Fruit fly (Drosophila melanogaster) whole organism, embryonic: Measurements from ENCODE around the gene Pss.

Source experiments
- Asciz ChIP-seq: fragments of 200-800 bp; sonication (Bioruptor generic); optimal IDR thresholded peaks from 2 replicates; lab custom pipeline; 2017; ENCODE audit warnings: missing biosample characterization, mild to moderate bottlenecking, missing genetic modification characterization, missing genetic modification reagents
- Bdp1 ChIP-seq: fragments of 200-800 bp; sonication (Bioruptor generic); optimal IDR thresholded peaks from 3 replicates; lab custom pipeline; 2016; ENCODE audit warnings: missing biosample characterization, missing genetic modification characterization
- CG10267 ChIP-seq: fragments of 200-800 bp; sonication (Bioruptor generic); optimal IDR thresholded peaks from 2 replicates; lab custom pipeline; 2018; ENCODE audit warnings: missing biosample characterization, mild to moderate bottlenecking, missing genetic modification characterization, moderate library complexity
- CG11723 ChIP-seq: fragments of 200-800 bp; sonication (Bioruptor generic); optimal IDR thresholded peaks from 2 replicates; lab custom pipeline; 2017; ENCODE audit warnings: missing biosample characterization, mild to moderate bottlenecking, missing genetic modification characterization
- CG12155 ChIP-seq: fragments of 200-800 bp; sonication (Bioruptor generic); optimal IDR thresholded peaks from 3 replicates; lab custom pipeline; 2016; ENCODE audit warnings: missing biosample characterization, missing genetic modification characterization
- CG12219 ChIP-seq: fragments of 200-800 bp; sonication (Bioruptor generic); optimal IDR thresholded peaks from 3 replicates; lab custom pipeline; 2018; ENCODE audit warnings: missing biosample characterization, mild to moderate bottlenecking, missing genetic modification characterization
- CG12299 ChIP-seq: fragments of 200-800 bp; sonication (Bioruptor generic); optimal IDR thresholded peaks from 2 replicates; lab custom pipeline; 2018; ENCODE audit warnings: missing biosample characterization, mild to moderate bottlenecking, missing genetic modification characterization
- CG12391 ChIP-seq: fragments of 200-800 bp; sonication (Bioruptor generic); optimal IDR thresholded peaks from 3 replicates; lab custom pipeline; 2018; ENCODE audit warnings: missing biosample characterization, mild to moderate bottlenecking, missing genetic modification characterization, moderate library complexity
- CG13296 ChIP-seq: fragments of 200-800 bp; sonication (Bioruptor generic); optimal IDR thresholded peaks from 3 replicates; lab custom pipeline; 2018; ENCODE audit warnings: missing biosample characterization, mild to moderate bottlenecking, missing genetic modification characterization
- CG13624 ChIP-seq: fragments of 200-800 bp; sonication (Bioruptor generic); optimal IDR thresholded peaks from 2 replicates; lab custom pipeline; 2016; ENCODE audit warnings: missing biosample characterization, missing genetic modification characterization
- CG16779 ChIP-seq: fragments of 200-800 bp; sonication (Bioruptor generic); IDR thresholded peaks from 2 replicates; pipeline ENCODE4 v1.3.6; 2022; ENCODE audit warnings: missing biosample characterization, missing genetic modification characterization
- CG17186 ChIP-seq: fragments of 200-800 bp; sonication (Bioruptor generic); optimal IDR thresholded peaks from 3 replicates; lab custom pipeline; 2017; ENCODE audit warnings: missing biosample characterization, missing genetic modification reagents, missing genetic modification characterization
- CG17359 ChIP-seq: fragments of 200-800 bp; sonication (Bioruptor generic); optimal IDR thresholded peaks from 3 replicates; lab custom pipeline; 2018; ENCODE audit warnings: missing biosample characterization, mild to moderate bottlenecking, missing genetic modification characterization, moderate library complexity
- CG2199 ChIP-seq: fragments of 200-800 bp; sonication (Bioruptor generic); IDR thresholded peaks from 3 replicates; pipeline ENCODE4 v1.3.6; 2022; ENCODE audit warnings: missing biosample characterization, missing genetic modification characterization
- CG30403 ChIP-seq: fragments of 200-800 bp; sonication (Bioruptor generic); optimal IDR thresholded peaks from 3 replicates; lab custom pipeline; 2016; ENCODE audit warnings: missing biosample characterization, missing genetic modification characterization
- CG4328 ChIP-seq: fragments of 200-800 bp; sonication (Bioruptor generic); optimal IDR thresholded peaks from 3 replicates; lab custom pipeline; 2017; ENCODE audit warnings: missing biosample characterization, missing genetic modification reagents, missing genetic modification characterization
- CG4854 ChIP-seq: fragments of 200-800 bp; sonication (Bioruptor generic); optimal IDR thresholded peaks from 2 replicates; lab custom pipeline; 2016; ENCODE audit warnings: missing biosample characterization, missing genetic modification characterization, inconsistent platforms
- CG6765 ChIP-seq: fragments of 200-800 bp; sonication (Bioruptor generic); optimal IDR thresholded peaks from 3 replicates; lab custom pipeline; 2017; ENCODE audit warnings: missing biosample characterization, mild to moderate bottlenecking, missing genetic modification characterization
- CG8281 ChIP-seq: fragments of 200-800 bp; sonication (Bioruptor generic); optimal IDR thresholded peaks from 2 replicates; lab custom pipeline; 2018; ENCODE audit warnings: missing biosample characterization, mild to moderate bottlenecking, missing genetic modification characterization, moderate library complexity
- CG8359 ChIP-seq: fragments of 200-800 bp; sonication (Bioruptor generic); optimal IDR thresholded peaks from 2 replicates; lab custom pipeline; 2017; ENCODE audit warnings: missing biosample characterization, mild to moderate bottlenecking, missing genetic modification characterization, borderline replicate concordance
- CG9727 ChIP-seq: fragments of 200-800 bp; sonication (Bioruptor generic); optimal IDR thresholded peaks from 3 replicates; lab custom pipeline; 2017; ENCODE audit warnings: missing biosample characterization, mild to moderate bottlenecking, missing genetic modification characterization
- CHES-1-like ChIP-seq: fragments of 200-800 bp; sonication (Bioruptor generic); optimal IDR thresholded peaks from 2 replicates; lab custom pipeline; 2016; ENCODE audit warnings: missing biosample characterization, missing genetic modification characterization
- Dp ChIP-seq: fragments of 200-800 bp; sonication (Bioruptor generic); optimal IDR thresholded peaks from 2 replicates; lab custom pipeline; 2018; ENCODE audit warnings: missing biosample characterization, mild to moderate bottlenecking, missing genetic modification characterization, moderate library complexity
- Fer3 ChIP-seq: fragments of 200-800 bp; sonication (Bioruptor generic); optimal IDR thresholded peaks from 2 replicates; lab custom pipeline; 2018; ENCODE audit warnings: missing biosample characterization, mild to moderate bottlenecking, missing genetic modification characterization, moderate library complexity
- Gsc ChIP-seq: fragments of 200-800 bp; sonication (Bioruptor generic); IDR thresholded peaks from 2 replicates; pipeline ENCODE4 v1.3.6; 2022; ENCODE audit warnings: missing biosample characterization, missing genetic modification characterization
- Gug ChIP-seq: fragments of 200-800 bp; sonication (Bioruptor generic); IDR thresholded peaks from 4 replicates; pipeline ENCODE4 v1.3.6; 2022; ENCODE audit warnings: missing biosample characterization, missing genetic modification characterization
- Hr39 ChIP-seq: fragments of >200 bp; optimal IDR thresholded peaks from 2 replicates; lab custom pipeline; 2017
- MESR4 ChIP-seq: fragments of 200-800 bp; sonication (Bioruptor generic); optimal IDR thresholded peaks from 2 replicates; lab custom pipeline; 2018; ENCODE audit warnings: missing biosample characterization, mild to moderate bottlenecking, missing genetic modification characterization, moderate library complexity
- MTF-1 ChIP-seq: fragments of 200-800 bp; sonication (Bioruptor generic); optimal IDR thresholded peaks from 2 replicates; lab custom pipeline; 2018; ENCODE audit warnings: missing biosample characterization, mild to moderate bottlenecking, missing genetic modification characterization, borderline replicate concordance
- NC2α ChIP-seq: fragments of 200-800 bp; sonication (Bioruptor generic); optimal IDR thresholded peaks from 2 replicates; lab custom pipeline; 2016; ENCODE audit warnings: missing biosample characterization, missing genetic modification characterization
- NC2β ChIP-seq: fragments of 200-800 bp; sonication (Bioruptor generic); optimal IDR thresholded peaks from 2 replicates; lab custom pipeline; 2016; ENCODE audit warnings: missing biosample characterization, missing genetic modification characterization
- Nf-YC ChIP-seq: fragments of 200-800 bp; optimal IDR thresholded peaks from 3 replicates; lab custom pipeline; 2019; ENCODE audit warnings: missing biosample characterization, mild to moderate bottlenecking, missing genetic modification characterization, moderate library complexity
- Oli ChIP-seq: fragments of 200-800 bp; sonication (Bioruptor generic); optimal IDR thresholded peaks from 2 replicates; lab custom pipeline; 2018; ENCODE audit warnings: missing biosample characterization, mild to moderate bottlenecking, missing genetic modification characterization, moderate library complexity
- Poxn ChIP-seq: fragments of 200-800 bp; sonication (Bioruptor generic); IDR thresholded peaks from 2 replicates; pipeline ENCODE4 v1.3.6; 2022; ENCODE audit warnings: missing biosample characterization, missing genetic modification characterization
- Ptx1 ChIP-seq: fragments of 200-800 bp; sonication (Bioruptor generic); IDR thresholded peaks from 2 replicates; pipeline ENCODE4 v1.3.6; 2022; ENCODE audit warnings: missing biosample characterization, missing genetic modification characterization
- YL-1 ChIP-seq: fragments of 200-800 bp; sonication (Bioruptor generic); optimal IDR thresholded peaks from 3 replicates; lab custom pipeline; 2017; ENCODE audit warnings: missing biosample characterization, mild to moderate bottlenecking, missing genetic modification characterization
- aop ChIP-seq: fragments of 200-800 bp; sonication (Bioruptor generic); IDR thresholded peaks from 2 replicates; pipeline ENCODE4 v1.3.6; 2022; ENCODE audit warnings: missing biosample characterization, missing genetic modification characterization
- ap ChIP-seq: fragments of 200-800 bp; sonication (Bioruptor generic); IDR thresholded peaks from 2 replicates; pipeline ENCODE4 v1.3.6; 2022; ENCODE audit warnings: missing biosample characterization, missing genetic modification characterization
- crol ChIP-seq: fragments of 200-800 bp; sonication (Bioruptor generic); IDR thresholded peaks from 2 replicates; pipeline ENCODE4 v1.3.6; 2022; ENCODE audit warnings: missing biosample characterization, missing genetic modification characterization
- crp ChIP-seq, 2 experiments: fragments of 200-800 bp; sonication (Bioruptor generic); optimal IDR thresholded peaks; 2 replicates in 1 of 2; 3 replicates in 1 of 2; lab custom pipeline; 2017; ENCODE audit warnings: missing biosample characterization in 2 of 2, missing genetic modification characterization in 2 of 2, mild to moderate bottlenecking in 1 of 2, moderate library complexity in 1 of 2
- esg ChIP-seq: fragments of 200-800 bp; sonication (Bioruptor generic); conservative IDR thresholded peaks from 2 replicates; pipeline ENCODE4 v1.3.6; 2022; ENCODE audit warnings: missing biosample characterization, missing genetic modification characterization
- fu2 ChIP-seq: fragments of 200-800 bp; sonication (Bioruptor generic); optimal IDR thresholded peaks from 2 replicates; lab custom pipeline; 2016; ENCODE audit warnings: missing biosample characterization, missing genetic modification characterization
- ham ChIP-seq: fragments of 200-800 bp; sonication (Bioruptor generic); IDR thresholded peaks from 2 replicates; pipeline ENCODE4 v1.3.6; 2022; ENCODE audit warnings: missing biosample characterization, missing genetic modification characterization
- lab ChIP-seq: fragments of 200-800 bp; sonication (Bioruptor generic); optimal IDR thresholded peaks from 3 replicates; lab custom pipeline; 2017; ENCODE audit warnings: missing biosample characterization, missing genetic modification characterization, mild to moderate bottlenecking, moderate library complexity, missing genetic modification reagents
- nmo ChIP-seq: fragments of 200-800 bp; sonication (Bioruptor generic); optimal IDR thresholded peaks from 2 replicates; lab custom pipeline; 2018; ENCODE audit warnings: missing biosample characterization, mild to moderate bottlenecking, missing genetic modification characterization, moderate library complexity
- ro ChIP-seq: fragments of 200-800 bp; sonication (Bioruptor generic); IDR thresholded peaks from 2 replicates; pipeline ENCODE4 v1.3.6; 2022; ENCODE audit warnings: missing biosample characterization, missing genetic modification characterization
- slp2 ChIP-seq: fragments of 200-800 bp; sonication (Bioruptor generic); optimal IDR thresholded peaks from 2 replicates; lab custom pipeline; 2016; ENCODE audit warnings: missing biosample characterization, missing genetic modification characterization
- stc ChIP-seq: fragments of 200-800 bp; sonication (Bioruptor generic); IDR thresholded peaks from 2 replicates; pipeline ENCODE4 v1.3.6; 2022; ENCODE audit warnings: missing biosample characterization, missing genetic modification characterization
- tgo ChIP-seq: fragments of 200-800 bp; sonication (Bioruptor generic); IDR thresholded peaks from 3 replicates; pipeline ENCODE4 v1.3.6; 2022; ENCODE audit warnings: missing biosample characterization, missing genetic modification characterization
- vvl ChIP-seq: fragments of 200-800 bp; sonication (Bioruptor generic); IDR thresholded peaks from 2 replicates; pipeline ENCODE4 v1.3.6; 2022; ENCODE audit warnings: missing biosample characterization, missing genetic modification characterization
- wor ChIP-seq: fragments of 200-800 bp; sonication (Bioruptor generic); IDR thresholded peaks from 2 replicates; pipeline ENCODE4 v1.3.6; 2022; ENCODE audit warnings: missing biosample characterization, missing genetic modification characterization
- zen ChIP-seq: fragments of 200-800 bp; sonication (Bioruptor generic); optimal IDR thresholded peaks from 3 replicates; lab custom pipeline; 2018; ENCODE audit warnings: missing biosample characterization, mild to moderate bottlenecking, missing genetic modification characterization, moderate library complexity

The Pss gene

DNA sequence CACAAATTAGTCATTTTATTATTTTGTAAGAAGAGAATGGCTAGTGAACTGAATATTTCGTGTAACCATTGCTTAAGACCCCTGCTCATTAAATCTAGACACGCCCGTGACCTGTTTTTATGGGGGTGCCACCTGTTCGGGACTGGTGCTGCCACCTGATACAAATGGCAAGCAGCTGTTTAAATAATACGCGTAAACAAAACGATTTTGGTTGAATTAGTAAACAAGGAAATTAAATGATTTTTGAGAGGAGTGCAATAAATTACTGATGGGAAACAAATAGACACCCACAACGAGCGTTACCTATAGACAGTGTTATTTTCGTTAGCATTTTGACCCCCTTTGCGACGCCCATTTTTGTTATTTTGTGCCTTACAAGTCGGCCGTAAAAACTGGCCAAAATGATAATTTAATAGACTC is 51.2 kb downstream of the Pss start (continued):
- TF ChIP-seq crp (GFP tag; optimal IDR thresholded peaks at IDR 0.05; lab: Kevin White, UChicago) (peak; percentile 46 to 93), Fer3 (tag; lab: Kevin White, UChicago) (peak; percentile 91), MTF-1 (GFP tag; lab: Kevin White, UChicago) (peak; percentile 81), Dp (peak; percentile 49), CG13624 (GFP tag; lab: Kevin White, UChicago) (peak; percentile 90), CG2199 (no peak), CG12299 (tag; lab: Kevin White, UChicago) (peak; percentile 75), CG9727 (peak; percentile 83), aop (no peak), Gug (GFP tag; lab: Robert Waterston, UW) (peak; percentile 96), stc (GFP tag; lab: Robert Waterston, UW) (no peak), ap (no peak), CG17359 (tag; lab: Kevin White, UChicago) (peak; percentile 85), Gsc (GFP tag; lab: Robert Waterston, UW) (no peak), CG4328 (GFP tag; lab: Kevin White, UChicago) (peak; percentile 78), Poxn (GFP tag; lab: Robert Waterston, UW) (no peak), CHES-1-like (peak; percentile 92), CG6765 (GFP tag; lab: Kevin White, UChicago) (peak; percentile 85), Bdp1 (GFP tag; lab: Kevin White, UChicago) (peak; percentile 77), Oli (peak; percentile 66), CG11723 (GFP tag; lab: Kevin White, UChicago) (peak; percentile 72), NC2β (peak; percentile 73), nmo (peak; percentile 75), CG4854 (GFP tag; lab: Kevin White, UChicago) (peak; percentile 80), vvl (GFP tag; lab: Robert Waterston, UW) (no peak), tgo (GFP tag; lab: Robert Waterston, UW) (no peak), CG8281 (peak; percentile 62), ham (no peak), CG30403 (GFP tag; lab: Kevin White, UChicago) (peak; percentile 92), NC2α (GFP tag; lab: Kevin White, UChicago) (peak; percentile 53), YL-1 (GFP tag; lab: Kevin White, UChicago) (peak; percentile 68), fu2 (GFP tag; lab: Kevin White, UChicago) (peak; percentile 88), CG17186 (GFP tag; lab: Kevin White, UChicago) (peak; percentile 48), MESR4 (GFP tag; lab: Kevin White, UChicago) (peak; percentile 37), CG12219 (peak; percentile 55), Nf-YC (tag; lab: Kevin White, UChicago) (peak; percentile 81), wor (GFP tag; lab: Robert Waterston, UW) (no peak), CG12155 (GFP tag; lab: Kevin White, UChicago) (peak; percentile 88), Asciz (GFP tag; lab: Kevin White, UChicago) (peak; percentile 71), Ptx1 (no peak), lab (GFP tag; lab: Kevin White, UChicago) (peak; percentile 93), CG16779 (GFP tag; lab: Robert Waterston, UW) (no peak), zen (tag; lab: Kevin White, UChicago) (peak; percentile 77), Hr39 (lab: Kevin White, UChicago) (no peak), CG13296 (GFP tag; lab: Kevin White, UChicago) (peak; percentile 88), CG12391 (tag; lab: Kevin White, UChicago) (peak; percentile 89), CG8359 (GFP tag; lab: Kevin White, UChicago) (no peak), slp2 (GFP tag; lab: Kevin White, UChicago) (peak; percentile 73), esg (no peak), ro (GFP tag; lab: Robert Waterston, UW) (no peak), CG10267 (tag; lab: Kevin White, UChicago) (peak; percentile 82), crol (GFP tag; lab: Robert Waterston, UW) (no peak)
